Fruit fly (Drosophila melanogaster) whole organism, embryonic: ENCODE data around the gene sob.

Experiments
- B-H1 ChIP-seq: fragments of 200-800 bp; sonication (Bioruptor generic); IDR thresholded peaks from 3 replicates; pipeline ENCODE4 v1.3.6; 2022; ENCODE audit warnings: missing biosample characterization, missing genetic modification characterization
- CG10462 ChIP-seq: fragments of 200-800 bp; sonication (Bioruptor generic); optimal IDR thresholded peaks from 2 replicates; lab custom pipeline; 2016; ENCODE audit warnings: missing biosample characterization, missing genetic modification characterization
- CG12236 ChIP-seq: fragments of 200-800 bp; sonication (Bioruptor generic); optimal IDR thresholded peaks from 2 replicates; lab custom pipeline; 2016; ENCODE audit warnings: missing biosample characterization, missing genetic modification characterization
- CG14860 ChIP-seq: fragments of 200-800 bp; sonication (Bioruptor generic); IDR thresholded peaks from 3 replicates; pipeline ENCODE4 v1.3.6; 2022; ENCODE audit warnings: missing biosample characterization, missing genetic modification characterization; ENCODE audit not compliant: partially characterized antibody
- CG17186 ChIP-seq: fragments of 200-800 bp; sonication (Bioruptor generic); optimal IDR thresholded peaks from 3 replicates; lab custom pipeline; 2017; ENCODE audit warnings: missing biosample characterization, missing genetic modification reagents, missing genetic modification characterization
- CG17328 ChIP-seq: fragments of 200-800 bp; sonication (Bioruptor generic); IDR thresholded peaks from 2 replicates; pipeline ENCODE4 v1.3.6; 2022; ENCODE audit warnings: missing biosample characterization, missing genetic modification characterization
- CG17361 ChIP-seq: fragments of 200-800 bp; sonication (Bioruptor generic); IDR thresholded peaks from 3 replicates; pipeline ENCODE4 v1.3.6; 2022; ENCODE audit warnings: missing biosample characterization, missing genetic modification characterization
- CG17568 ChIP-seq: fragments of 200-800 bp; sonication (Bioruptor generic); optimal IDR thresholded peaks from 2 replicates; lab custom pipeline; 2018; ENCODE audit warnings: missing biosample characterization, mild to moderate bottlenecking, missing genetic modification characterization, moderate library complexity
- CG2678 ChIP-seq: fragments of 200-800 bp; sonication (Bioruptor generic); optimal IDR thresholded peaks from 3 replicates; lab custom pipeline; 2019; ENCODE audit warnings: missing biosample characterization, mild to moderate bottlenecking, missing genetic modification characterization, moderate library complexity
- CG32772 ChIP-seq: fragments of 200-800 bp; sonication (Bioruptor generic); IDR thresholded peaks from 2 replicates; pipeline ENCODE4 v1.3.6; 2022; ENCODE audit warnings: missing biosample characterization, missing genetic modification characterization
- CG3407 ChIP-seq: fragments of 200-800 bp; sonication (Bioruptor generic); optimal IDR thresholded peaks from 2 replicates; lab custom pipeline; 2018; ENCODE audit warnings: missing biosample characterization, mild to moderate bottlenecking, missing genetic modification characterization
- CG42726 ChIP-seq: fragments of 200-800 bp; sonication (Bioruptor generic); IDR thresholded peaks from 2 replicates; pipeline ENCODE4 v1.3.6; 2022; ENCODE audit warnings: missing biosample characterization, missing genetic modification characterization; ENCODE audit not compliant: partially characterized antibody
- CG6813 ChIP-seq: fragments of 200-800 bp; sonication (Bioruptor generic); optimal IDR thresholded peaks from 2 replicates; lab custom pipeline; 2017; ENCODE audit warnings: missing biosample characterization, missing genetic modification characterization, mild to moderate bottlenecking, moderate library complexity, missing genetic modification reagents
- CG7786 ChIP-seq: fragments of 200-800 bp; sonication (Bioruptor generic); optimal IDR thresholded peaks from 2 replicates; lab custom pipeline; 2016; ENCODE audit warnings: missing biosample characterization, missing genetic modification characterization
- CG7987 ChIP-seq: fragments of 200-800 bp; sonication (Bioruptor generic); optimal IDR thresholded peaks from 2 replicates; lab custom pipeline; 2018; ENCODE audit warnings: missing biosample characterization, mild to moderate bottlenecking, missing genetic modification characterization, moderate library complexity
- CG8944 ChIP-seq: fragments of 200-800 bp; sonication (Bioruptor generic); optimal IDR thresholded peaks from 3 replicates; lab custom pipeline; 2016; ENCODE audit warnings: missing biosample characterization, missing genetic modification characterization
- CG9609 ChIP-seq: fragments of 200-800 bp; sonication (Bioruptor generic); optimal IDR thresholded peaks from 3 replicates; lab custom pipeline; 2016; ENCODE audit warnings: missing biosample characterization, missing genetic modification characterization
- CG9876 ChIP-seq: fragments of 200-800 bp; sonication (Bioruptor generic); optimal IDR thresholded peaks from 2 replicates; lab custom pipeline; 2016; ENCODE audit warnings: missing biosample characterization, missing genetic modification characterization
- CHES-1-like ChIP-seq: fragments of 200-800 bp; sonication (Bioruptor generic); optimal IDR thresholded peaks from 2 replicates; lab custom pipeline; 2016; ENCODE audit warnings: missing biosample characterization, missing genetic modification characterization
- Doc3 ChIP-seq: fragments of 200-800 bp; sonication (Bioruptor generic); IDR thresholded peaks from 3 replicates; pipeline ENCODE4 v1.3.6; 2022; ENCODE audit warnings: missing biosample characterization, missing genetic modification characterization; ENCODE audit not compliant: partially characterized antibody
- Dref ChIP-seq: fragments of 200-800 bp; sonication (Bioruptor generic); IDR thresholded peaks from 2 replicates; pipeline ENCODE4 v1.3.6; 2022; ENCODE audit warnings: missing biosample characterization, missing genetic modification characterization
- Fer1 ChIP-seq: fragments of 200-800 bp; sonication (Bioruptor generic); optimal IDR thresholded peaks from 2 replicates; lab custom pipeline; 2017; ENCODE audit warnings: missing biosample characterization, mild to moderate bottlenecking, missing genetic modification characterization
- Hmr ChIP-seq: fragments of 200-800 bp; sonication (Bioruptor generic); optimal IDR thresholded peaks from 3 replicates; lab custom pipeline; 2017; ENCODE audit warnings: mild to moderate bottlenecking, missing biosample characterization, missing genetic modification reagents, missing genetic modification characterization
- MBD-R2 ChIP-seq: fragments of 200-800 bp; sonication (Bioruptor generic); IDR thresholded peaks from 2 replicates; pipeline ENCODE4 v1.3.6; 2022; ENCODE audit warnings: missing biosample characterization, missing genetic modification characterization
- Myb ChIP-seq: fragments of 200-800 bp; sonication (Bioruptor generic); optimal IDR thresholded peaks from 2 replicates; lab custom pipeline; 2016; ENCODE audit warnings: missing biosample characterization, missing genetic modification characterization
- NC2β ChIP-seq: fragments of 200-800 bp; sonication (Bioruptor generic); optimal IDR thresholded peaks from 2 replicates; lab custom pipeline; 2016; ENCODE audit warnings: missing biosample characterization, missing genetic modification characterization
- Neu2 ChIP-seq: fragments of 200-800 bp; sonication (Bioruptor generic); optimal IDR thresholded peaks from 3 replicates; lab custom pipeline; 2016; ENCODE audit warnings: missing biosample characterization, missing genetic modification characterization, borderline replicate concordance
- Oli ChIP-seq: fragments of 200-800 bp; sonication (Bioruptor generic); optimal IDR thresholded peaks from 2 replicates; lab custom pipeline; 2018; ENCODE audit warnings: missing biosample characterization, mild to moderate bottlenecking, missing genetic modification characterization, moderate library complexity
- Poxn ChIP-seq: fragments of 200-800 bp; sonication (Bioruptor generic); IDR thresholded peaks from 2 replicates; pipeline ENCODE4 v1.3.6; 2022; ENCODE audit warnings: missing biosample characterization, missing genetic modification characterization
- Rfx ChIP-seq: fragments of 200-800 bp; sonication (Bioruptor generic); IDR thresholded peaks from 2 replicates; pipeline ENCODE4 v1.3.6; 2022; ENCODE audit warnings: missing biosample characterization, missing genetic modification characterization
- abd-A ChIP-seq: fragments of 200-800 bp; sonication (Bioruptor generic); optimal IDR thresholded peaks from 3 replicates; lab custom pipeline; 2019; ENCODE audit warnings: missing biosample characterization, mild to moderate bottlenecking, missing genetic modification characterization, moderate library complexity
- ara ChIP-seq: fragments of 200-800 bp; sonication (Bioruptor generic); IDR thresholded peaks from 2 replicates; pipeline ENCODE4 v1.3.6; 2022; ENCODE audit warnings: missing biosample characterization, missing genetic modification characterization
- chm ChIP-seq: fragments of 200-800 bp; sonication (Bioruptor generic); IDR thresholded peaks from 2 replicates; pipeline ENCODE4 v1.3.6; 2022; ENCODE audit warnings: missing biosample characterization, missing genetic modification characterization
- dati ChIP-seq: fragments of 200-800 bp; sonication (Bioruptor generic); IDR thresholded peaks from 2 replicates; pipeline ENCODE4 v1.3.6; 2022; ENCODE audit warnings: missing biosample characterization, missing genetic modification characterization
- dysf ChIP-seq: fragments of 200-800 bp; sonication (Bioruptor generic); IDR thresholded peaks from 3 replicates; pipeline ENCODE4 v1.3.6; 2022; ENCODE audit warnings: missing biosample characterization, missing genetic modification characterization
- gcm2 ChIP-seq: fragments of 200-800 bp; sonication (Bioruptor generic); optimal IDR thresholded peaks from 2 replicates; lab custom pipeline; 2016; ENCODE audit warnings: missing biosample characterization, missing genetic modification characterization
- insv ChIP-seq, 2 experiments: fragments of 200-800 bp; sonication (Bioruptor generic); optimal IDR thresholded peaks; 3 replicates each; lab custom pipeline; 2016 to 2018; ENCODE audit warnings: missing biosample characterization in 2 of 2, missing genetic modification characterization in 2 of 2
- klu ChIP-seq: fragments of 200-800 bp; sonication (Bioruptor generic); IDR thresholded peaks from 2 replicates; pipeline ENCODE4 v1.3.6; 2022; ENCODE audit warnings: missing biosample characterization, missing genetic modification characterization
- lbe ChIP-seq: fragments of 200-800 bp; sonication (Bioruptor generic); optimal IDR thresholded peaks from 2 replicates; lab custom pipeline; 2016; ENCODE audit warnings: missing biosample characterization, mild to moderate bottlenecking, missing genetic modification characterization
- nerfin-1 ChIP-seq: fragments of 200-800 bp; sonication (Bioruptor generic); optimal IDR thresholded peaks from 3 replicates; lab custom pipeline; 2019; ENCODE audit warnings: missing biosample characterization, mild to moderate bottlenecking, missing genetic modification characterization, moderate library complexity
- nmo ChIP-seq: fragments of 200-800 bp; sonication (Bioruptor generic); optimal IDR thresholded peaks from 2 replicates; lab custom pipeline; 2018; ENCODE audit warnings: missing biosample characterization, mild to moderate bottlenecking, missing genetic modification characterization, moderate library complexity
- pfk ChIP-seq: fragments of 200-800 bp; sonication (Bioruptor generic); optimal IDR thresholded peaks from 2 replicates; lab custom pipeline; 2018; ENCODE audit warnings: missing biosample characterization, mild to moderate bottlenecking, missing genetic modification characterization, moderate library complexity
- pita ChIP-seq: fragments of 200-800 bp; sonication (Bioruptor generic); optimal IDR thresholded peaks from 2 replicates; lab custom pipeline; 2017; ENCODE audit warnings: missing biosample characterization, mild to moderate bottlenecking, missing genetic modification characterization
- pum ChIP-seq: fragments of 200-800 bp; sonication (Bioruptor generic); optimal IDR thresholded peaks from 2 replicates; lab custom pipeline; 2016; ENCODE audit warnings: missing biosample characterization, missing genetic modification characterization
- row ChIP-seq: fragments of 200-800 bp; sonication (Bioruptor generic); IDR thresholded peaks from 3 replicates; pipeline ENCODE4 v1.3.6; 2022; ENCODE audit warnings: missing biosample characterization, missing genetic modification characterization
- run ChIP-seq: fragments of 200-800 bp; sonication (Bioruptor generic); optimal IDR thresholded peaks from 3 replicates; lab custom pipeline; 2018; ENCODE audit warnings: missing biosample characterization, mild to moderate bottlenecking, missing genetic modification characterization
- schlank ChIP-seq: fragments of 200-800 bp; sonication (Bioruptor generic); optimal IDR thresholded peaks from 2 replicates; lab custom pipeline; 2018; ENCODE audit warnings: missing biosample characterization, mild to moderate bottlenecking, missing genetic modification characterization
- slou ChIP-seq: fragments of 200-800 bp; sonication (Bioruptor generic); optimal IDR thresholded peaks from 3 replicates; lab custom pipeline; 2016; ENCODE audit warnings: missing biosample characterization, missing genetic modification characterization
- sqz ChIP-seq: fragments of 200-800 bp; sonication (Bioruptor generic); optimal IDR thresholded peaks from 3 replicates; lab custom pipeline; 2018; ENCODE audit warnings: missing biosample characterization, mild to moderate bottlenecking, missing genetic modification characterization
- tap ChIP-seq: fragments of 200-800 bp; optimal IDR thresholded peaks from 3 replicates; lab custom pipeline; 2019; ENCODE audit warnings: missing biosample characterization, mild to moderate bottlenecking, missing genetic modification characterization, moderate library complexity
- toy ChIP-seq: fragments of 200-800 bp; sonication (Bioruptor generic); IDR thresholded peaks from 2 replicates; pipeline ENCODE4 v1.3.6; 2022; ENCODE audit warnings: missing biosample characterization, missing genetic modification characterization
- wek ChIP-seq: fragments of 200-800 bp; sonication (Bioruptor generic); optimal IDR thresholded peaks from 3 replicates; lab custom pipeline; 2018; ENCODE audit warnings: missing biosample characterization, mild to moderate bottlenecking, missing genetic modification characterization, moderate library complexity

Gene sob

DNA sequence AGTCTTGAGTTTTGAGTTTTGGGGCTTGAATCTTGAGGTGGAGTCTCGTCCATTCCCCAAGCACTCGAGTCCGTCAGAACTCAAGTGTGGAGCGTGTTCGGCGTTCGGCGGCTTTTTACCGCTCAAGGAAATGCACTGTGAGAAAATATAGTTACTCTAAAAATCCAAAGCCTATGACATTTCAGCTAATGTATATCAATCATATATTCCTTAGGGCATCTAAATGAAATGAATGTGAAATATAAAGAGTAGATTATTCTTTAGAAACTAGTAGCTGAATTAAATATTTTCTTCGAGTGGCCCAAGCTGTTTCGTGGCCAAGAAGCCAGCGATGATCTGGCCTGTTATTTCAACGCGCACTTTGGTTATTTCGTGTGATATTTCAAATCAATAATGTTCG, 6.7 kb upstream of the sob start (continued):
- TF ChIP-seq Fer1 (GFP tag; lab: Kevin White, UChicago) (no peak), chm (GFP tag; lab: Robert Waterston, UW) (peak; percentile 65; the same call in 1 of the 2 replicates), Dref (no peak), nmo (GFP tag; lab: Kevin White, UChicago) (peak; percentile 59), Myb (GFP tag; lab: Kevin White, UChicago) (no peak), Doc3 (no peak), Poxn (GFP tag; lab: Robert Waterston, UW) (no peak), CG14860 (GFP tag; lab: Robert Waterston, UW) (no peak), dysf (GFP tag; lab: Robert Waterston, UW) (peak; percentile 49; the same call in 2 of the 3 replicates), Hmr (GFP tag; lab: Kevin White, UChicago) (no peak), ara (GFP tag; lab: Robert Waterston, UW) (peak; percentile 70), run (tag; lab: Kevin White, UChicago) (no peak), slou (GFP tag; lab: Kevin White, UChicago) (no peak), CG7987 (GFP tag; lab: Kevin White, UChicago) (no peak), pita (GFP tag; lab: Kevin White, UChicago) (no peak), pum (peak; percentile 33), CG2678 (tag; lab: Kevin White, UChicago) (peak; percentile 48), abd-A (tag; lab: Kevin White, UChicago) (no peak), toy (GFP tag; lab: Robert Waterston, UW) (no peak), Oli (tag; lab: Kevin White, UChicago) (peak; percentile 35), CG9876 (no peak), CHES-1-like (GFP tag; lab: Kevin White, UChicago) (no peak), CG8944 (peak; percentile 25), klu (GFP tag; lab: Robert Waterston, UW) (no peak), lbe (GFP tag; lab: Kevin White, UChicago) (no peak), CG10462 (no peak), CG9609 (GFP tag; lab: Kevin White, UChicago) (no peak), row (peak; percentile 64), sqz (GFP tag; lab: Kevin White, UChicago) (no peak), wek (no peak), Rfx (GFP tag; lab: Robert Waterston, UW) (peak; percentile 28; the same call in 1 of the 2 replicates), gcm2 (GFP tag; lab: Kevin White, UChicago) (no peak), CG17328 (GFP tag; lab: Robert Waterston, UW) (peak; percentile 78), CG32772 (GFP tag; lab: Robert Waterston, UW) (peak; percentile 59), CG17361 (peak; percentile 64), CG12236 (no peak), MBD-R2 (GFP tag; lab: Robert Waterston, UW) (no peak), NC2β (GFP tag; lab: Kevin White, UChicago) (peak; percentile 22), dati (no peak), nerfin-1 (tag; lab: Kevin White, UChicago) (no peak), Neu2 (GFP tag; lab: Kevin White, UChicago) (no peak), CG7786 (GFP tag; lab: Kevin White, UChicago) (peak; percentile 4), CG17568 (GFP tag; lab: Kevin White, UChicago) (no peak), CG3407 (GFP tag; lab: Kevin White, UChicago) (no peak), CG42726 (GFP tag; lab: Robert Waterston, UW) (no peak), CG17186 (no peak), B-H1 (GFP tag; lab: Robert Waterston, UW) (no peak), schlank (tag; lab: Kevin White, UChicago) (no peak), insv (GFP tag; optimal IDR thresholded peaks at IDR 0.05; lab: Kevin White, UChicago) (no peak), tap (tag; lab: Kevin White, UChicago) (peak; percentile 1), CG6813 (GFP tag; lab: Kevin White, UChicago) (no peak), pfk (GFP tag; lab: Kevin White, UChicago) (no peak)
